Fruit fly (Drosophila melanogaster): ENCODE results near the gene RpS3.

RpS3 gene

dm6 chr3R:23355829-23356738, 2.5 kb upstream of the RpS3 start, which contains the start of the genes ATPsynCF6 and Sec13:
Gene ATPsynCF6 (minus strand): TSS chr3R:23356064.
Gene Sec13 (plus strand): TSS chr3R:23356278.
- TF ChIP-seq CG9139 (GFP tag; optimal IDR thresholded peaks at IDR 0.05), result no peak
- peak; percentile 52 for TF ChIP-seq esn (GFP tag; optimal IDR thresholded peaks at IDR 0.05)
- TF ChIP-seq CG31627 (GFP tag; optimal IDR thresholded peaks at IDR 0.05), result peak; percentile 49
- peak; percentile 63 for TF ChIP-seq lz (GFP tag; optimal IDR thresholded peaks at IDR 0.05)
- TF ChIP-seq Lpt (GFP tag; optimal IDR thresholded peaks at IDR 0.05), result peak; percentile 47
- peak; percentile 79 for TF ChIP-seq Eip78C (GFP tag)
- peak; percentile 24; the same call in 1 of the 2 replicates for TF ChIP-seq CG11294 (GFP tag; IDR thresholded peaks at IDR 0.05)
- no peak for TF ChIP-seq CG16779 (tag; optimal IDR thresholded peaks at IDR 0.05)
- TF ChIP-seq CG6854 (GFP tag; optimal IDR thresholded peaks at IDR 0.05), result no peak
- peak; percentile 45 for TF ChIP-seq CG11762 (GFP tag; optimal IDR thresholded peaks at IDR 0.05; ENCODE audit: insufficient read depth)
- peak; percentile 1 for TF ChIP-seq Eip75B (GFP tag; optimal IDR thresholded peaks at IDR 0.05)
- peak; percentile 33 for TF ChIP-seq Sox14 (GFP tag; optimal IDR thresholded peaks at IDR 0.05)
- peak; percentile 36 for TF ChIP-seq CG6808 (GFP tag; optimal IDR thresholded peaks at IDR 0.05)
- peak; percentile 43; the same call in 1 of the 2 replicates for TF ChIP-seq Gug (GFP tag; IDR thresholded peaks at IDR 0.05)
- peak in 1 of 2 experiments; percentile 38 for TF ChIP-seq salr (GFP tag; optimal IDR thresholded peaks at IDR 0.05)
- peak; percentile 66 for TF ChIP-seq CG10631 (GFP tag; optimal IDR thresholded peaks at IDR 0.05)
- TF ChIP-seq eg (GFP tag; IDR thresholded peaks at IDR 0.05), result peak; percentile 65; the same call in 2 of the 3 replicates
- TF ChIP-seq achi (GFP tag; optimal IDR thresholded peaks at IDR 0.05), result peak; percentile 57
- peak; percentile 55 for TF ChIP-seq CG32006 (GFP tag; optimal IDR thresholded peaks at IDR 0.05)
- TF ChIP-seq fkh (GFP tag; optimal IDR thresholded peaks at IDR 0.05), result peak; percentile 4
- TF ChIP-seq dac (GFP tag; optimal IDR thresholded peaks at IDR 0.05), result no peak
- peak; percentile 38 for TF ChIP-seq Ets21C (GFP tag; optimal IDR thresholded peaks at IDR 0.05)
- peak; percentile 54; the same call in 2 of the 3 replicates for TF ChIP-seq CG6163 (GFP tag; IDR thresholded peaks at IDR 0.05)
- peak; percentile 14 for TF ChIP-seq net (GFP tag; optimal IDR thresholded peaks at IDR 0.05)
- TF ChIP-seq CG8632 (GFP tag; optimal IDR thresholded peaks at IDR 0.05), result no peak
- TF ChIP-seq topi (GFP tag; optimal IDR thresholded peaks at IDR 0.05), result peak; percentile 53
- peak; percentile 42 for TF ChIP-seq dsx (GFP tag; optimal IDR thresholded peaks at IDR 0.05; ENCODE audit: poor library complexity, severe bottlenecking)
- no peak for TF ChIP-seq fd85E (GFP tag; optimal IDR thresholded peaks at IDR 0.05)
- peak; percentile 88 for TF ChIP-seq svp (GFP tag)
- TF ChIP-seq CG3919 (GFP tag; optimal IDR thresholded peaks at IDR 0.05), result peak; percentile 62
- TF ChIP-seq CG34406 (GFP tag; optimal IDR thresholded peaks at IDR 0.05), result peak; percentile 27
- peak; percentile 45 for TF ChIP-seq cyc (GFP tag; optimal IDR thresholded peaks at IDR 0.05)
- peak; percentile 52 for TF ChIP-seq OdsH (GFP tag; optimal IDR thresholded peaks at IDR 0.05)
- peak; percentile 39 for TF ChIP-seq CG6792 (GFP tag; optimal IDR thresholded peaks at IDR 0.05)
- TF ChIP-seq Hr4 (GFP tag; optimal IDR thresholded peaks at IDR 0.05), result peak; percentile 58
- TF ChIP-seq Eip93F (GFP tag; optimal IDR thresholded peaks at IDR 0.05), result no peak
- TF ChIP-seq Sox102F (GFP tag; optimal IDR thresholded peaks at IDR 0.05), result no peak
- peak; percentile 29 for TF ChIP-seq CG11902 (GFP tag; optimal IDR thresholded peaks at IDR 0.05)
- TF ChIP-seq Ets96B (tag; optimal IDR thresholded peaks at IDR 0.05), result peak; percentile 3
- TF ChIP-seq Hr38 (GFP tag; optimal IDR thresholded peaks at IDR 0.05), result no peak
- peak; percentile 37 for TF ChIP-seq Smox (GFP tag; optimal IDR thresholded peaks at IDR 0.05)
- TF ChIP-seq CG8119 (GFP tag; IDR thresholded peaks at IDR 0.05), result peak; percentile 61; the same call in 1 of the 3 replicates
- peak in 1 of 2 experiments; percentile 20 for TF ChIP-seq ss (GFP tag; optimal IDR thresholded peaks at IDR 0.05)
- TF ChIP-seq CG4318 (GFP tag; optimal IDR thresholded peaks at IDR 0.05), result no peak
- peak; percentile 43 for TF ChIP-seq Hr39 (GFP tag; optimal IDR thresholded peaks at IDR 0.05)
- TF ChIP-seq CG15336 (GFP tag; IDR thresholded peaks at IDR 0.05), result peak; percentile 58
- TF ChIP-seq CG8319 (GFP tag; optimal IDR thresholded peaks at IDR 0.05), result no peak
- no peak for TF ChIP-seq CG1621 (tag; optimal IDR thresholded peaks at IDR 0.05)
- peak; percentile 51 for TF ChIP-seq vri (GFP tag; optimal IDR thresholded peaks at IDR 0.05)
- no peak for TF ChIP-seq Blimp-1 (GFP tag; optimal IDR thresholded peaks at IDR 0.05)
